Worm (Caenorhabditis elegans): ENCODE results near the gene tag-30.

tag-30 gene

DNA sequence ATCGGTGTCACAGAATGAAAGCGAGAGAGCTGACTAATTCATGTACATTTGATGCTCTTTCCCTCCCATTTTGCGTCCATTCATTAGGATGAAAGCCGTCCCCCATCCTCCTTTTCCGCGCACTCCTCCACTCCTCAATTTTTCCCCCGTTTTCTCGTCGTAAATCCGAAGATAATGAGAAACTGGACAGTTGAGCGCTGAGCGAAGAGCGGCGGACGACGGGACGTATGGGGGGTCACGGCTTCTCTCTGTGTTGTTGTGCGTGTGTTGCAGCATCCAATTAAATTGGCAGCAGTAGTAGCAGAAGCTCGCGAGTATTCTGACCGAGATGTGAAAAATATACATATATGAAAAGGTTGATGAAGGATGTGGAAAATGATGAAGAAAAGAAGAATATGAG, 16.9 kb upstream of the tag-30 start (continued):
- TF ChIP-seq snpc-3.4 (tag; optimal IDR thresholded peaks at IDR 0.05), result no peak

DNA sequence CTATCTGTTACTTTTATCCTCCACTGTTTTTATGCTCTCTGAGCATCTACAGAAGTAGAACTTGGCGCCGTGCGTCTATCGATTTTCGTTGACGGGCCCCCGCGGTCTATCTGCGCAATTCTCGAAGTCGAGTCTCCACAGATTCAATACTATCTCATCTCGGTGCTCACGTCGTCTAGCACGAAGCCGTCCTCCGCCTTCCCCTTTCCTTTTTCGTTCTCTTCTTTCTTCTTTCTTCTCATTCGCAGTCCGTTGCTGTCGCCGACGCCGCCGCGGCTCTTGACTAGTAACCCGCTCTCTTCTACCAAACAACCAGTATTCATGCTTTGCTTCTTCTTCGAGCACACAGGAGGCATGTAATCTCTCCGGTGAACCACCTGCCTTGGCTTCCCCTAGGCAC, 16.1 kb upstream of the tag-30 start:
- TF ChIP-seq F33H1.4 (GFP tag; IDR thresholded peaks at IDR 0.05) (no peak), cebp-2 (GFP tag; IDR thresholded peaks at IDR 0.05) (no peak), ztf-6 (GFP tag; IDR thresholded peaks at IDR 0.05) (no peak), bed-1 (GFP tag; IDR thresholded peaks at IDR 0.05) (no peak), hlh-12 (tag; optimal IDR thresholded peaks at IDR 0.05) (no peak), hmg-1.2 (GFP tag; IDR thresholded peaks at IDR 0.05) (peak; percentile 37; the same call in 1 of the 2 replicates), mcd-1 (GFP tag; IDR thresholded peaks at IDR 0.05) (peak; percentile 31; the same call in 1 of the 2 replicates), tlf-1 (GFP tag; optimal IDR thresholded peaks at IDR 0.05) (no peak), ztf-26 (tag; optimal IDR thresholded peaks at IDR 0.05) (no peak), lsy-27 (tag; optimal IDR thresholded peaks at IDR 0.05; ENCODE audit: borderline replicate concordance, insufficient read depth) (no peak), lir-1 (GFP tag; conservative IDR thresholded peaks at IDR 0.05) (no peak), madf-10 (tag; optimal IDR thresholded peaks at IDR 0.05) (peak; percentile 39), ztf-28 (GFP tag; IDR thresholded peaks at IDR 0.05) (no peak), egrh-3 (GFP tag; IDR thresholded peaks at IDR 0.05) (0 out of 2 replicates have a peak, but pooled peaks have one; percentile 10), B0019.2 (GFP tag; conservative IDR thresholded peaks at IDR 0.05) (no peak), F57C9.4 (tag; optimal IDR thresholded peaks at IDR 0.05) (no peak), hrde-1 (tag; optimal IDR thresholded peaks at IDR 0.05; ENCODE audit: borderline replicate concordance) (no peak), athp-1 (tag; optimal IDR thresholded peaks at IDR 0.05) (no peak), ceh-79 (tag; optimal IDR thresholded peaks at IDR 0.05) (no peak), zfh-2 (GFP tag; conservative IDR thresholded peaks at IDR 0.05) (peak; percentile 65), K12H6.12 (tag; optimal IDR thresholded peaks at IDR 0.05) (peak; percentile 9), Y95B8A.8 (GFP tag; IDR thresholded peaks at IDR 0.05) (no peak), ceh-27 (GFP tag; optimal IDR thresholded peaks at IDR 0.05) (peak; percentile 1), nhr-120 (GFP tag; IDR thresholded peaks at IDR 0.05) (no peak), snpc-1.3 (tag; optimal IDR thresholded peaks at IDR 0.05; ENCODE audit: insufficient read depth) (no peak), chd-7 (tag; optimal IDR thresholded peaks at IDR 0.05) (no peak)

ce11 chrIV:11868452-11868851, 13.5 kb upstream of the tag-30 start:
- TF ChIP-seq mes-4 (tag; optimal IDR thresholded peaks at IDR 0.05), result no peak
- TF ChIP-seq B0261.1 (tag; optimal IDR thresholded peaks at IDR 0.05), result no peak
- TF ChIP-seq zim-3 (tag; optimal IDR thresholded peaks at IDR 0.05), result no peak
- TF ChIP-seq chd-7 (tag; optimal IDR thresholded peaks at IDR 0.05), result no peak
- TF ChIP-seq tbx-9 (tag; optimal IDR thresholded peaks at IDR 0.05; ENCODE audit: borderline replicate concordance), result no peak
- no peak for TF ChIP-seq dox-1 (GFP tag; IDR thresholded peaks at IDR 0.05)
- no peak for TF ChIP-seq ztf-26 (tag; optimal IDR thresholded peaks at IDR 0.05)
- no peak for TF ChIP-seq tlf-1 (GFP tag; optimal IDR thresholded peaks at IDR 0.05)
- TF ChIP-seq ztf-28 (GFP tag; IDR thresholded peaks at IDR 0.05), result no peak
- TF ChIP-seq attf-3 (GFP tag; conservative IDR thresholded peaks at IDR 0.05), result no peak
- no peak for TF ChIP-seq ekl-4 (GFP tag; IDR thresholded peaks at IDR 0.05)
- TF ChIP-seq nhr-90 (tag; optimal IDR thresholded peaks at IDR 0.05), result no peak
- TF ChIP-seq lir-1 (GFP tag; conservative IDR thresholded peaks at IDR 0.05), result no peak
- no peak for TF ChIP-seq ztf-22 (GFP tag; optimal IDR thresholded peaks at IDR 0.05)
- TF ChIP-seq atf-7 (tag; optimal IDR thresholded peaks at IDR 0.05), result no peak
- no peak for TF ChIP-seq ztf-6 (GFP tag; IDR thresholded peaks at IDR 0.05)

Data from whole organism, young adult.